Worm (Caenorhabditis elegans) whole organism, L2 larva: ENCODE measurements around the gene C34C12.9.

Experiments used
- aly-2 ChIP-seq: fragments of 150-350 bp; optimal IDR thresholded peaks from 2 replicates; lab custom pipeline; 2014; ENCODE audit warnings: missing biosample characterization, missing genetic modification characterization
- elt-3 ChIP-seq: sonication (generic microtip); optimal IDR thresholded peaks from 2 replicates; lab custom pipeline; 2017; ENCODE audit warnings: missing biosample characterization, missing genetic modification characterization
- lin-13 ChIP-seq: fragments of 150-350 bp; optimal IDR thresholded peaks from 2 replicates; lab custom pipeline; 2014; ENCODE audit warnings: missing biosample characterization, missing genetic modification reagents, missing genetic modification characterization
- mbf-1 ChIP-seq: sonication (generic microtip); optimal IDR thresholded peaks from 2 replicates; lab custom pipeline; 2017; ENCODE audit warnings: missing biosample characterization, missing genetic modification characterization
- nhr-77 ChIP-seq: fragments of 150-350 bp; optimal IDR thresholded peaks from 2 replicates; lab custom pipeline; 2014; ENCODE audit warnings: missing biosample characterization, missing genetic modification characterization

DNA sequence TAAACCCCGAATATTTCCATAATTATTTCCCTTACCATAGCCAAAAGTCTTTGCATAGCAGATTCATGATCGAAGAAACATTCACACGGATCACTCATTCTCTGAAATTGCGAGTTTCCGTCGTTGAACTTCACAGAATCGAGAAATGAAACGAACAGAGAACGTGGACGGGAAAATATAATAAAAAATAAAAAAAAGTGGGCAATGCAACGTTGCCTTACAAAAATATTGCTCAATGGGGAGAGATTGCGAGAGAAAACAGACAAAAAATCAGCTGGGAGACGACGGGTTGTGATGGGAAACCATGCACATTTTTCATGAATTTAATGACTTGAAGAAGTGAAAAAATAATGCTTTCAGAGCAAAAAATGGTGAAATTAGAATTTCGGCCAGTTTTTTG lies 5.7 kb downstream of the C34C12.9 start, which contains the start of gene smim-14:
- TF ChIP-seq lin-13 (GFP tag; lab: Kevin White, UChicago) (no peak), nhr-77 (tag; lab: Kevin White, UChicago) (no peak), elt-3 (tag; lab: Kevin White, UChicago) (no peak), mbf-1 (tag; lab: Kevin White, UChicago) (no peak), aly-2 (tag; lab: Kevin White, UChicago) (no peak)
